Worm (Caenorhabditis elegans) whole organism, L1 larva: ENCODE data around the gene F10D7.4.
A peak's percentile ranks its signal among the peaks of the same experiment; 100 is the strongest.

Experiments
- C04F5.9 ChIP-seq: sonication (generic microtip); optimal IDR thresholded peaks from 2 replicates; lab custom pipeline; 2016; ENCODE audit warnings: missing genetic modification characterization, missing compliant biosample characterization
- C16A3.4 ChIP-seq: fragments of 150-350 bp; optimal IDR thresholded peaks from 2 replicates; lab custom pipeline; 2014; ENCODE audit warnings: missing biosample characterization, missing genetic modification characterization
- C34B4.2 ChIP-seq: sonication (generic microtip); optimal IDR thresholded peaks from 2 replicates; lab custom pipeline; 2017; ENCODE audit warnings: mild to moderate bottlenecking, missing genetic modification characterization, missing compliant biosample characterization
- F16B12.6 ChIP-seq: fragments of 150-350 bp; optimal IDR thresholded peaks from 2 replicates; lab custom pipeline; 2014; ENCODE audit warnings: missing biosample characterization, missing genetic modification characterization
- Y116A8C.19 ChIP-seq: sonication (generic microtip); optimal IDR thresholded peaks from 2 replicates; lab custom pipeline; 2016; ENCODE audit warnings: missing compliant biosample characterization, missing genetic modification characterization, borderline replicate concordance
- aha-1 ChIP-seq: fragments of 150-350 bp; optimal IDR thresholded peaks from 2 replicates; lab custom pipeline; 2014; ENCODE audit warnings: missing biosample characterization, missing genetic modification characterization
- alr-1 ChIP-seq: fragments of 200-800 bp; sonication (Bioruptor generic); optimal IDR thresholded peaks from 2 replicates; lab custom pipeline; 2018; ENCODE audit warnings: borderline replicate concordance, mild to moderate bottlenecking, missing genetic modification characterization, missing compliant biosample characterization
- aly-2 ChIP-seq: fragments of 150-350 bp; optimal IDR thresholded peaks from 2 replicates; lab custom pipeline; 2014; ENCODE audit warnings: missing biosample characterization, missing genetic modification characterization
- ama-1 ChIP-seq: fragments of 150-350 bp; optimal IDR thresholded peaks from 2 replicates; lab custom pipeline; 2014
- ceh-63 ChIP-seq: fragments of 200-800 bp; sonication (Bioruptor generic); optimal IDR thresholded peaks from 2 replicates; lab custom pipeline; 2018; ENCODE audit warnings: mild to moderate bottlenecking, missing genetic modification characterization, missing compliant biosample characterization
- ceh-8 ChIP-seq: fragments of 200-800 bp; sonication (Bioruptor generic); optimal IDR thresholded peaks from 2 replicates; lab custom pipeline; 2018; ENCODE audit warnings: mild to moderate bottlenecking, missing genetic modification characterization, moderate library complexity, missing compliant biosample characterization
- ceh-88 ChIP-seq: fragments of 200-800 bp; sonication (Bioruptor generic); IDR thresholded peaks from 2 replicates; pipeline ENCODE4 v1.3.6; 2022; ENCODE audit warnings: missing genetic modification characterization, missing compliant biosample characterization
- ceh-90 ChIP-seq: sonication (generic microtip); optimal IDR thresholded peaks from 2 replicates; lab custom pipeline; 2016; ENCODE audit warnings: missing genetic modification characterization, missing compliant biosample characterization
- ces-1 ChIP-seq: fragments of 150-350 bp; optimal IDR thresholded peaks from 2 replicates; lab custom pipeline; 2014; ENCODE audit warnings: missing biosample characterization, missing genetic modification reagents, missing genetic modification characterization
- dpl-1 ChIP-seq, 3 experiments: fragments of 150-350 bp in 2 of 3; sonication (generic microtip) in 1 of 3; optimal IDR thresholded peaks; 2 replicates each; lab custom pipeline; 2014 to 2017; ENCODE audit warnings: missing biosample characterization in 3 of 3, missing genetic modification characterization in 3 of 3, missing genetic modification reagents in 3 of 3
- efl-1 ChIP-seq, 4 experiments: fragments of 150-350 bp; optimal IDR thresholded peaks in 3 of 4; peaks in 1 of 4; 1 replicate in 1 of 4; 2 replicates in 3 of 4; lab custom pipeline; 2014; ENCODE audit warnings: missing biosample characterization in 2 of 4, missing genetic modification characterization in 2 of 4, missing genetic modification reagents in 2 of 4
- egl-13 ChIP-seq: sonication (generic microtip); optimal IDR thresholded peaks from 2 replicates; lab custom pipeline; 2016; ENCODE audit warnings: missing genotype, missing genetic modification reagents, missing genetic modification characterization, missing compliant biosample characterization
- ets-5 ChIP-seq: fragments of 200-800 bp; sonication (Bioruptor generic); IDR thresholded peaks from 2 replicates; pipeline ENCODE4 v1.3.6; 2022; ENCODE audit warnings: missing genetic modification characterization, missing compliant biosample characterization
- fkh-4 ChIP-seq: sonication (generic microtip); optimal IDR thresholded peaks from 2 replicates; lab custom pipeline; 2016; ENCODE audit warnings: missing compliant biosample characterization, missing genetic modification characterization, borderline replicate concordance
- fos-1 ChIP-seq: fragments of 150-350 bp; optimal IDR thresholded peaks from 2 replicates; lab custom pipeline; 2014; ENCODE audit warnings: missing biosample characterization, missing genetic modification characterization
- grh-1 ChIP-seq: fragments of 200-800 bp; sonication (Bioruptor generic); IDR thresholded peaks from 2 replicates; pipeline ENCODE4 v1.3.6; 2022; ENCODE audit warnings: missing genetic modification reagents, missing genetic modification characterization, missing compliant biosample characterization
- hlh-17 ChIP-seq: fragments of 200-800 bp; sonication (Bioruptor generic); optimal IDR thresholded peaks from 2 replicates; lab custom pipeline; 2018; ENCODE audit warnings: missing genetic modification characterization, mild to moderate bottlenecking, missing compliant biosample characterization, moderate library complexity, borderline replicate concordance
- hlh-4 ChIP-seq: sonication (generic microtip); optimal IDR thresholded peaks from 2 replicates; lab custom pipeline; 2016; ENCODE audit warnings: mild to moderate bottlenecking, missing genetic modification characterization, missing compliant biosample characterization
- hpl-2 ChIP-seq: fragments of 150-350 bp; optimal IDR thresholded peaks from 2 replicates; lab custom pipeline; 2014; ENCODE audit warnings: missing biosample characterization, missing genetic modification reagents, missing genetic modification characterization
- lin-13 ChIP-seq: fragments of 150-350 bp; optimal IDR thresholded peaks from 2 replicates; lab custom pipeline; 2014; ENCODE audit warnings: missing biosample characterization, missing genetic modification reagents, missing genetic modification characterization
- lin-14 ChIP-seq: fragments of 200-800 bp; sonication (Bioruptor generic); optimal IDR thresholded peaks from 2 replicates; lab custom pipeline; 2018; ENCODE audit warnings: mild to moderate bottlenecking, missing genetic modification characterization, moderate library complexity, missing compliant biosample characterization
- lin-15B ChIP-seq: fragments of 150-350 bp; sonication (generic microtip); optimal IDR thresholded peaks from 3 replicates; lab custom pipeline; 2014; ENCODE audit warnings: missing biosample characterization, missing genetic modification characterization
- lin-39 ChIP-seq: fragments of 150-350 bp; optimal IDR thresholded peaks from 2 replicates; lab custom pipeline; 2014; ENCODE audit warnings: missing biosample characterization, missing genetic modification reagents, missing genetic modification characterization
- lir-3 ChIP-seq: sonication (generic microtip); optimal IDR thresholded peaks from 2 replicates; lab custom pipeline; 2016; ENCODE audit warnings: mild to moderate bottlenecking, missing genetic modification characterization, moderate library complexity, missing compliant biosample characterization; ENCODE audit not compliant: poor library complexity
- lsy-2 ChIP-seq, 2 experiments: fragments of 150-350 bp; optimal IDR thresholded peaks; 2 replicates each; lab custom pipeline; 2014; ENCODE audit warnings: missing biosample characterization in 2 of 2, missing genetic modification characterization in 2 of 2
- mdl-1 ChIP-seq, 2 experiments: fragments of 150-350 bp; optimal IDR thresholded peaks; 2 replicates each; lab custom pipeline; 2014 to 2017; ENCODE audit warnings: missing biosample characterization in 2 of 2, missing genetic modification characterization in 2 of 2, inconsistent platforms in 1 of 2
- mep-1 ChIP-seq: fragments of 150-350 bp; optimal IDR thresholded peaks from 2 replicates; lab custom pipeline; 2014; ENCODE audit warnings: missing biosample characterization, missing genetic modification characterization
- nhr-19 ChIP-seq: fragments of 200-800 bp; sonication (Bioruptor generic); conservative IDR thresholded peaks from 2 replicates; pipeline ENCODE4 v1.3.6; 2022; ENCODE audit warnings: missing genetic modification characterization, missing compliant biosample characterization
- nhr-20 ChIP-seq: sonication (generic microtip); optimal IDR thresholded peaks from 2 replicates; lab custom pipeline; 2016; ENCODE audit warnings: mild to moderate bottlenecking, missing genetic modification characterization, missing compliant biosample characterization
- nhr-28 ChIP-seq: fragments of 150-350 bp; optimal IDR thresholded peaks from 2 replicates; lab custom pipeline; 2014; ENCODE audit warnings: missing biosample characterization, missing genetic modification characterization
- nhr-47 ChIP-seq: sonication (generic microtip); optimal IDR thresholded peaks from 2 replicates; lab custom pipeline; 2016; ENCODE audit warnings: mild to moderate bottlenecking, missing genetic modification characterization, moderate library complexity, missing compliant biosample characterization
- nhr-71 ChIP-seq: sonication (generic microtip); optimal IDR thresholded peaks from 2 replicates; lab custom pipeline; 2016; ENCODE audit warnings: mild to moderate bottlenecking, missing genetic modification characterization, moderate library complexity, missing compliant biosample characterization
- nhr-76 ChIP-seq: sonication (generic microtip); optimal IDR thresholded peaks from 2 replicates; lab custom pipeline; 2017; ENCODE audit warnings: missing biosample characterization, missing genetic modification characterization
- nhr-77 ChIP-seq: fragments of 150-350 bp; optimal IDR thresholded peaks from 2 replicates; lab custom pipeline; 2014; ENCODE audit warnings: missing biosample characterization, missing genetic modification characterization
- nhr-84 ChIP-seq: sonication (generic microtip); optimal IDR thresholded peaks from 2 replicates; lab custom pipeline; 2017; ENCODE audit warnings: missing biosample characterization, missing genetic modification characterization
- pax-3 ChIP-seq: fragments of 200-800 bp; sonication (Bioruptor generic); optimal IDR thresholded peaks from 2 replicates; lab custom pipeline; 2018; ENCODE audit warnings: mild to moderate bottlenecking, missing genetic modification characterization, moderate library complexity, missing compliant biosample characterization
- rnt-1 ChIP-seq: sonication (generic microtip); optimal IDR thresholded peaks from 2 replicates; lab custom pipeline; 2016; ENCODE audit warnings: mild to moderate bottlenecking, missing genetic modification characterization, moderate library complexity, missing compliant biosample characterization
- skn-1 ChIP-seq: fragments of 150-350 bp; optimal IDR thresholded peaks from 2 replicates; lab custom pipeline; 2014; ENCODE audit warnings: missing biosample characterization, missing genetic modification characterization
- snpc-4 ChIP-seq: fragments of 150-350 bp; optimal IDR thresholded peaks from 2 replicates; lab custom pipeline; 2014; ENCODE audit warnings: missing biosample characterization, missing genetic modification characterization
- snu-23 ChIP-seq: sonication (generic microtip); optimal IDR thresholded peaks from 2 replicates; lab custom pipeline; 2016; ENCODE audit warnings: missing genetic modification characterization, missing compliant biosample characterization
- sptf-1 ChIP-seq: fragments of 150-350 bp; optimal IDR thresholded peaks from 2 replicates; lab custom pipeline; 2014; ENCODE audit warnings: missing biosample characterization, missing genetic modification characterization
- sup-37 ChIP-seq: fragments of 200-800 bp; sonication (Bioruptor generic); optimal IDR thresholded peaks from 2 replicates; lab custom pipeline; 2018; ENCODE audit warnings: mild to moderate bottlenecking, missing genetic modification characterization, missing compliant biosample characterization
- unc-130 ChIP-seq: fragments of 150-350 bp; optimal IDR thresholded peaks from 2 replicates; lab custom pipeline; 2017; ENCODE audit warnings: missing biosample characterization, missing genetic modification characterization, inconsistent platforms
- unc-30 ChIP-seq: sonication (generic microtip); optimal IDR thresholded peaks from 2 replicates; lab custom pipeline; 2017; ENCODE audit warnings: missing biosample characterization, missing genetic modification characterization
- unc-62 ChIP-seq: fragments of 150-350 bp; optimal IDR thresholded peaks from 2 replicates; lab custom pipeline; 2014; ENCODE audit warnings: missing biosample characterization, missing genetic modification reagents, missing genetic modification characterization
- unc-86 ChIP-seq: sonication (generic microtip); optimal IDR thresholded peaks from 2 replicates; lab custom pipeline; 2016; ENCODE audit warnings: missing genetic modification characterization, missing compliant biosample characterization
- vab-15 ChIP-seq: sonication (generic microtip); optimal IDR thresholded peaks from 2 replicates; lab custom pipeline; 2017; ENCODE audit warnings: missing genotype, mild to moderate bottlenecking, missing genetic modification characterization, missing compliant biosample characterization
- ztf-4 ChIP-seq: fragments of 150-350 bp; optimal IDR thresholded peaks from 2 replicates; lab custom pipeline; 2014; ENCODE audit warnings: missing biosample characterization, missing genetic modification characterization

F10D7.4 gene

DNA sequence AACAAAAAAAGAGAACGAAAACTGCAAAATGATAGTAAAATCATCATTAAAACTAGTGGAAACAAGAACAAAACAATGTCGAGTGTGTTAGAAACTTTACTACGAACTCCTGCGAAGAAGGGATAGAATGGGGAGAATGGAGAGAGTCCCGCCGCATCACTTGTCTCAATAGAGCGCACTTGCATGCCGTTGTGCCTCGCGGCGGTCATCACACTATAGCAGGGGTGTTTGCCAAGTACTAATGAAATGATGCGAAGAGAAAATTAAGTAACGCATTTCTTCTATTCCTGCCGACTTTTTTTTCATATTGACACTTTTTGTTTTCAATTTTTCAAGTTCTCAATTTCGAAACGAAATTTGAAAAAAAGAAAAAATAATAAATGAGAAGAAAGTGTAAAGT is 10.3 kb upstream of the F10D7.4 start (continued):
- TF ChIP-seq dpl-1 (GFP tag; optimal IDR thresholded peaks at IDR 0.05; lab: Kevin White, UChicago) (peak; percentile 30 to 62 (median 43)), ces-1 (GFP tag; lab: Kevin White, UChicago) (no peak), nhr-47 (peak; percentile 78), aly-2 (tag; lab: Kevin White, UChicago) (no peak), vab-15 (no peak), nhr-20 (tag; lab: Kevin White, UChicago) (peak; percentile 87), snu-23 (GFP tag; lab: Kevin White, UChicago) (peak; percentile 86), ztf-4 (peak; percentile 41), nhr-71 (tag; lab: Kevin White, UChicago) (peak; percentile 84), nhr-84 (tag; lab: Kevin White, UChicago) (no peak), C16A3.4 (tag; lab: Kevin White, UChicago) (peak; percentile 84), lin-14 (GFP tag; lab: Kevin White, UChicago) (peak; percentile 95), grh-1 (GFP tag; lab: Robert Waterston, UW) (no peak), ceh-90 (no peak), nhr-77 (tag; lab: Kevin White, UChicago) (no peak), mep-1 (peak; percentile 79), lin-13 (GFP tag; lab: Kevin White, UChicago) (peak; percentile 37), unc-30 (tag; lab: Kevin White, UChicago) (no peak), pax-3 (tag; lab: Kevin White, UChicago) (no peak), C04F5.9 (tag; lab: Kevin White, UChicago) (no peak), ceh-88 (GFP tag; lab: Robert Waterston, UW) (no peak; the same call in 1 of the 2 replicates), sptf-1 (tag; lab: Kevin White, UChicago) (no peak), lin-39 (tag; lab: Kevin White, UChicago) (no peak), mdl-1 (tag; optimal IDR thresholded peaks at IDR 0.05; lab: Kevin White, UChicago) (peak in 1 of 2 experiments; percentile 56), unc-130 (tag; lab: Kevin White, UChicago) (peak; percentile 92), skn-1 (peak; percentile 70), F16B12.6 (tag; lab: Kevin White, UChicago) (peak; percentile 46), alr-1 (no peak), ama-1 (lab: Kevin White, UChicago) (no peak), ceh-8 (GFP tag; lab: Kevin White, UChicago) (no peak), C34B4.2 (tag; lab: Kevin White, UChicago) (no peak), lsy-2 (tag; optimal IDR thresholded peaks at IDR 0.05; lab: Kevin White, UChicago) (peak; percentile 54 to 78), rnt-1 (tag; lab: Kevin White, UChicago) (peak; percentile 83), unc-86 (peak; percentile 36), nhr-19 (GFP tag; lab: Robert Waterston, UW) (peak; percentile 57), sup-37 (no peak), nhr-76 (no peak), aha-1 (tag; lab: Kevin White, UChicago) (no peak), fkh-4 (no peak), ceh-63 (GFP tag; lab: Kevin White, UChicago) (no peak), efl-1 (optimal IDR thresholded peaks at IDR 0.05; lab: Kevin White, UChicago) (peak; percentile 54 to 56), efl-1 (GFP tag; optimal IDR thresholded peaks at IDR 0.05 in 1 of 2; lab: Kevin White, UChicago) (peak; percentile 40 to 83), egl-13 (tag; lab: Kevin White, UChicago) (peak; percentile 17), hlh-17 (GFP tag; lab: Kevin White, UChicago) (no peak), fos-1 (tag; lab: Kevin White, UChicago) (peak; percentile 11), Y116A8C.19 (tag; lab: Kevin White, UChicago) (no peak), snpc-4 (tag; lab: Kevin White, UChicago) (peak; percentile 45), unc-62 (GFP tag; lab: Kevin White, UChicago) (no peak), ets-5 (GFP tag; lab: Robert Waterston, UW) (no peak), nhr-28 (no peak), lir-3 (tag; lab: Kevin White, UChicago) (peak; percentile 17), lin-15B (tag; lab: Kevin White, UChicago) (peak; percentile 54), hpl-2 (GFP tag; lab: Kevin White, UChicago) (no peak), hlh-4 (tag; lab: Kevin White, UChicago) (no peak)
